Worm (Caenorhabditis elegans): ENCODE results near the gene F35E12.6.

- TF ChIP-seq unc-62 (GFP tag; optimal IDR thresholded peaks at IDR 0.05) (no peak), ceh-82 (tag; optimal IDR thresholded peaks at IDR 0.05) (no peak), unc-39 (tag; optimal IDR thresholded peaks at IDR 0.05) (no peak), gmeb-1 (tag; optimal IDR thresholded peaks at IDR 0.05) (no peak), snpc-4 (tag; optimal IDR thresholded peaks at IDR 0.05) (no peak), nhr-25 (tag; optimal IDR thresholded peaks at IDR 0.05) (no peak), elt-3 (tag; optimal IDR thresholded peaks at IDR 0.05) (no peak), ama-1 (optimal IDR thresholded peaks at IDR 0.05) (no peak), Y55F3AM.14 (GFP tag; optimal IDR thresholded peaks at IDR 0.05) (no peak), zag-1 (tag; optimal IDR thresholded peaks at IDR 0.05) (no peak), egl-27 (tag; optimal IDR thresholded peaks at IDR 0.05) (no peak), mdl-1 (tag; optimal IDR thresholded peaks at IDR 0.05) (no peak), nhr-11 (tag; optimal IDR thresholded peaks at IDR 0.05) (no peak), ztf-1 (GFP tag; conservative IDR thresholded peaks at IDR 0.05) (no peak)
These were observed 32.3 kb upstream of the F35E12.6 start, which contains the start of gene F20G2.3 for ce11 chrV:13768388-13768787.

Data from whole organism, L2 larva.